Worm (Caenorhabditis elegans) whole organism, late embryonic: ENCODE data around the gene srh-23.
"Not testable (repeated sequence)": the region's sequence is repeated elsewhere in the genome, so short reads cannot be mapped to it uniquely, and the experiment has no call there.

Source experiments
- C08G9.2 ChIP-seq: sonication (generic microtip); optimal IDR thresholded peaks from 2 replicates; lab custom pipeline; 2016; ENCODE audit warnings: mild to moderate bottlenecking, missing genetic modification characterization, moderate library complexity, missing compliant biosample characterization
- C38D4.7 ChIP-seq: fragments of 200-800 bp; sonication (Bioruptor generic); optimal IDR thresholded peaks from 2 replicates; lab custom pipeline; 2018; ENCODE audit warnings: mild to moderate bottlenecking, missing genetic modification characterization, moderate library complexity, missing compliant biosample characterization
- K09A11.1 ChIP-seq: sonication (generic microtip); optimal IDR thresholded peaks from 2 replicates; lab custom pipeline; 2017; ENCODE audit warnings: antibody characterized with exemption, mild to moderate bottlenecking, missing genetic modification characterization, missing compliant biosample characterization; ENCODE audit not compliant: insufficient read depth
- Y22D7AL.16 ChIP-seq: sonication (generic microtip); optimal IDR thresholded peaks from 2 replicates; lab custom pipeline; 2016; ENCODE audit warnings: missing genetic modification characterization, missing compliant biosample characterization
- ahr-1 ChIP-seq: sonication (generic microtip); optimal IDR thresholded peaks from 2 replicates; lab custom pipeline; 2016; ENCODE audit warnings: missing genetic modification characterization, missing compliant biosample characterization
- ama-1 ChIP-seq: fragments of 150-350 bp; optimal IDR thresholded peaks from 2 replicates; lab custom pipeline; 2014
- ceh-18 ChIP-seq: sonication (generic microtip); optimal IDR thresholded peaks from 2 replicates; lab custom pipeline; 2016; ENCODE audit warnings: missing genetic modification characterization, missing compliant biosample characterization
- ceh-19 ChIP-seq: fragments of 200-800 bp; sonication (Bioruptor generic); optimal IDR thresholded peaks from 2 replicates; lab custom pipeline; 2018; ENCODE audit warnings: mild to moderate bottlenecking, missing genetic modification characterization, missing compliant biosample characterization
- ceh-24 ChIP-seq: sonication (generic microtip); optimal IDR thresholded peaks from 2 replicates; lab custom pipeline; 2016; ENCODE audit warnings: mild to moderate bottlenecking, missing genetic modification characterization, missing compliant biosample characterization
- ceh-30 ChIP-seq: fragments of 150-350 bp; optimal IDR thresholded peaks from 2 replicates; lab custom pipeline; 2014; ENCODE audit warnings: missing biosample characterization, missing genetic modification characterization
- ceh-6 ChIP-seq: fragments of 200-800 bp; sonication (Bioruptor generic); optimal IDR thresholded peaks from 2 replicates; lab custom pipeline; 2018; ENCODE audit warnings: mild to moderate bottlenecking, missing genetic modification characterization, missing compliant biosample characterization
- ceh-9 ChIP-seq: sonication (generic microtip); optimal IDR thresholded peaks from 2 replicates; lab custom pipeline; 2016; ENCODE audit warnings: mild to moderate bottlenecking, missing genetic modification characterization, inconsistent platforms, missing compliant biosample characterization
- dmd-4 ChIP-seq: sonication (generic microtip); optimal IDR thresholded peaks from 2 replicates; lab custom pipeline; 2016; ENCODE audit warnings: borderline replicate concordance, missing genetic modification characterization, missing compliant biosample characterization
- elt-2 ChIP-seq: sonication (generic microtip); optimal IDR thresholded peaks from 2 replicates; lab custom pipeline; 2016; ENCODE audit warnings: missing genetic modification reagents, missing genetic modification characterization, missing compliant biosample characterization
- fkh-10 ChIP-seq: fragments of 150-350 bp; optimal IDR thresholded peaks from 2 replicates; lab custom pipeline; 2014; ENCODE audit warnings: missing biosample characterization, missing genetic modification reagents, missing genetic modification characterization
- hlh-15 ChIP-seq: sonication (generic microtip); optimal IDR thresholded peaks from 2 replicates; lab custom pipeline; 2016; ENCODE audit warnings: missing genetic modification characterization, missing compliant biosample characterization
- hlh-30 ChIP-seq: sonication (generic microtip); optimal IDR thresholded peaks from 2 replicates; lab custom pipeline; 2017; ENCODE audit warnings: antibody characterized with exemption, missing genetic modification characterization, missing compliant biosample characterization; ENCODE audit not compliant: insufficient read depth
- hlh-6 ChIP-seq: sonication (generic microtip); optimal IDR thresholded peaks from 2 replicates; lab custom pipeline; 2016; ENCODE audit warnings: missing genotype, missing genetic modification characterization, missing compliant biosample characterization
- hlh-8 ChIP-seq: sonication (generic microtip); optimal IDR thresholded peaks from 2 replicates; lab custom pipeline; 2016; ENCODE audit warnings: missing genotype, missing genetic modification characterization, missing compliant biosample characterization
- lim-6 ChIP-seq: sonication (generic microtip); optimal IDR thresholded peaks from 2 replicates; lab custom pipeline; 2016; ENCODE audit warnings: missing genetic modification characterization, missing compliant biosample characterization
- madf-2 ChIP-seq: sonication (generic microtip); optimal IDR thresholded peaks from 2 replicates; lab custom pipeline; 2017; ENCODE audit warnings: missing genetic modification characterization, missing compliant biosample characterization
- nhr-11 ChIP-seq: fragments of 150-350 bp; optimal IDR thresholded peaks from 2 replicates; lab custom pipeline; 2014; ENCODE audit warnings: missing biosample characterization, missing genetic modification characterization
- odd-2 ChIP-seq: sonication (generic microtip); optimal IDR thresholded peaks from 2 replicates; lab custom pipeline; 2017; ENCODE audit warnings: antibody characterized with exemption, mild to moderate bottlenecking, missing genetic modification characterization, missing compliant biosample characterization
- pax-1 ChIP-seq: fragments of 150-350 bp; optimal IDR thresholded peaks from 2 replicates; lab custom pipeline; 2014; ENCODE audit warnings: missing biosample characterization, missing genetic modification characterization
- pha-2 ChIP-seq: sonication (generic microtip); optimal IDR thresholded peaks from 2 replicates; lab custom pipeline; 2017; ENCODE audit warnings: mild to moderate bottlenecking, missing genetic modification characterization, missing compliant biosample characterization
- pha-4 ChIP-seq: fragments of 150-350 bp; optimal IDR thresholded peaks from 2 replicates; lab custom pipeline; 2018; ENCODE audit warnings: missing biosample characterization, missing genetic modification reagents, missing genetic modification characterization
- pqm-1 ChIP-seq: sonication (generic microtip); optimal IDR thresholded peaks from 2 replicates; lab custom pipeline; 2016; ENCODE audit warnings: missing genetic modification characterization, missing compliant biosample characterization
- sdc-2 ChIP-seq: sonication (generic microtip); optimal IDR thresholded peaks from 2 replicates; lab custom pipeline; 2016; ENCODE audit warnings: missing genotype, missing genetic modification characterization, missing compliant biosample characterization
- tbx-2 ChIP-seq: sonication (generic microtip); optimal IDR thresholded peaks from 2 replicates; lab custom pipeline; 2016; ENCODE audit warnings: missing genetic modification characterization, missing compliant biosample characterization
- tbx-7 ChIP-seq: sonication (generic microtip); optimal IDR thresholded peaks from 2 replicates; lab custom pipeline; 2016; ENCODE audit warnings: missing genotype, missing genetic modification characterization, missing compliant biosample characterization
- ttx-3 ChIP-seq: sonication (generic microtip); optimal IDR thresholded peaks from 2 replicates; lab custom pipeline; 2016; ENCODE audit warnings: missing genetic modification reagents, missing genetic modification characterization, missing compliant biosample characterization
- unc-42 ChIP-seq: sonication (generic microtip); optimal IDR thresholded peaks from 2 replicates; lab custom pipeline; 2016; ENCODE audit warnings: missing genotype, missing genetic modification characterization, missing compliant biosample characterization
- unc-55 ChIP-seq: sonication (generic microtip); optimal IDR thresholded peaks from 2 replicates; lab custom pipeline; 2017; ENCODE audit warnings: missing biosample characterization, missing genetic modification reagents, missing genetic modification characterization

Gene srh-23

DNA sequence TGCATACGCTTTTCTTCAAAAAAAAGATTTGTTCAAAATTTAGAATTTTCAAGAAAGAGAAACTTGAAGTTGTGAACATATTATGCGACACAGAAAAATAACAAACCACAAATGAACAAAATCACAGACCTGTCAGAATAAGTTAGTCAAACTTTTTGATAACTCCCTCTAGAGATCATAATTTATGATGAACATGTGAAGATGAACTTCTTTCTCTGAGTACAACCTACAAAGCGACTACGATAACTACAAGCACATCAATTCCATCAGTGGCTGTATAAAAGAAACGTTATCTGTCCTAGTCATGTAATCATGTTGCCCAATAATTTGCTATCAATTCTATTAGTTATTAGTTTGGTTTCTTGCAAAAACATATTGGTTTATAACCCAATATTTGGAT lies 25.2 kb upstream of the srh-23 start, which contains the start of gene ugt-9:
Gene ugt-9, plus strand, starts transcription at position 305 of the 400 bp plus-strand sequence.
- peak; percentile 62 for TF ChIP-seq elt-2 (tag; lab: Kevin White, UChicago)
- TF ChIP-seq ceh-6 (GFP tag; lab: Kevin White, UChicago), result no peak

DNA sequence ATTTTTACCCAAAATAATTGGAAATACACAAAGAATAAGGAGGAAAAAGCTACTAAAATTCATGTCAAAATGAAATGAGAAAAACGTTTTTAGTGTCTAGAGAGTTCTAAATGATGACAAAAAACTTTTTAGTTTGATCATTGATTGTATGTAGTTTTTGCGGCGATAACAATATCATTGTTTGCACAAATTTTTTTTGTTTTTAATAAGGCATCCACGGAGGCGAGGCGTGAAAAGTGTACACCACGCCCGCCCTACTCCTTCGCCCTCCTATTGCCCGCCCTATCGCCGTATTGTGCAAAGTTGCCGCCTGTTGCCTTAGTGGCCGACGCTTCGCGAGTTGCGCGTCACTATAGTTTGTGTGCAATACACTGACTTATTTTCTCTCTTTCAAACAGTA lies 20.9 kb upstream of the srh-23 start, which contains the start of gene ugt-10:
Gene ugt-10, minus strand, starts transcription at position 101 of the 400 bp plus-strand sequence.
- TF ChIP-seq C38D4.7 (GFP tag; lab: Kevin White, UChicago); hlh-30 (tag; lab: Kevin White, UChicago); hlh-15 (tag; lab: Kevin White, UChicago): not testable (repeated sequence)
- TF ChIP-seq, all 69 proteins: peak for 0; not testable (repeated sequence) for 69

DNA sequence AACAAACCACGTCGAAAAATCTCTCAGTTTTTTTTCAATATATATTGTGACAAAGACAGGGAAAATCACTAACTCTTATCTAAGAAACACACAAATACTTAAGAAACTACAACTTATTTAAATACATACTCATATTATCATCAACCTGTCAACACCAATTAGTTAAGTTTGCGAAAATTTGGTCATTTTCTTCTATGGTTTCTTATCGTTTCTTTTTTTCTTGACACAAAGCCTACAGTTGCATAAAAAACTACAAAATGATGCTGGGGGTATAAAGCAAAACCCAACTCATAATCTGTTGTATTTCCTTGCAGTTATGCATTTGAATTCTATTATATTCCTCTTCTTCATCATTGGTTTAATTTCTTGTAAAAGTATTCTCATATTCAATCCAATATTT lies 19.8 kb upstream of the srh-23 start, which contains the start of gene ugt-67:
Gene ugt-67, plus strand, starts transcription at position 301 of the 400 bp plus-strand sequence.
- TF ChIP-seq odd-2 (tag; lab: Kevin White, UChicago), result no peak
- TF ChIP-seq sdc-2, result no peak
- TF ChIP-seq tbx-2 (tag; lab: Kevin White, UChicago), result no peak
- no peak for TF ChIP-seq ceh-9 (tag; lab: Kevin White, UChicago)
- no peak for TF ChIP-seq nhr-11 (tag; lab: Kevin White, UChicago)
- TF ChIP-seq ceh-30 (tag; lab: Kevin White, UChicago), result no peak
- no peak for TF ChIP-seq lim-6 (tag; lab: Kevin White, UChicago)
- no peak for TF ChIP-seq hlh-30 (tag; lab: Kevin White, UChicago)
- TF ChIP-seq K09A11.1, result no peak
- no peak for TF ChIP-seq ahr-1 (tag; lab: Kevin White, UChicago)
- TF ChIP-seq madf-2, result no peak
- TF ChIP-seq ceh-19, result no peak
- TF ChIP-seq ceh-24 (tag; lab: Kevin White, UChicago), result no peak
- TF ChIP-seq unc-55 (GFP tag; lab: Kevin White, UChicago), result no peak
- TF ChIP-seq pax-1 (tag; lab: Kevin White, UChicago), result no peak

DNA sequence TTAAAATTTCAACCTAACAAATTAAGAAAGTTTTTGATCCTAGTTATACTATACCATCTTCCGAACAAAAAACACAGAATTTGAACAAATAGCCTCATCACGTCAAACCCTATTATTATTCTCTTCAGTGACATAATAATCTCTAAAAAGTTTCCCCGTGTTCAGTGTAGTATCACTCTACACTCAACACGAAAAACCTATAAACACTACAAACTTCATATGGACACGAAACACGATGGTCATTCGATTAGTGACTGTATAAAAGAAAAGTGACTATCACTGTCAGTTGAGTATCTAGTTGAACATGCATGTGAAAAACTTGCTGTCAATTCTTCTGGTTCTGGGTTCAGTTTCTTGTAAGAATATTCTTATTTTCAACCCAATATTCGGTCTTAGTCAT lies 17.2 kb upstream of the srh-23 start, which contains the start of gene ugt-8:
Gene ugt-8, plus strand, starts transcription at position 235 of the 400 bp plus-strand sequence.
- TF ChIP-seq pha-4 (tag; lab: Kevin White, UChicago) (no peak), ama-1 (lab: Kevin White, UChicago) (no peak), ceh-24 (tag; lab: Kevin White, UChicago) (no peak), pqm-1 (tag; lab: Kevin White, UChicago) (no peak), dmd-4 (tag; lab: Kevin White, UChicago) (no peak), ttx-3 (tag; lab: Kevin White, UChicago) (no peak), ceh-30 (tag; lab: Kevin White, UChicago) (no peak)

DNA sequence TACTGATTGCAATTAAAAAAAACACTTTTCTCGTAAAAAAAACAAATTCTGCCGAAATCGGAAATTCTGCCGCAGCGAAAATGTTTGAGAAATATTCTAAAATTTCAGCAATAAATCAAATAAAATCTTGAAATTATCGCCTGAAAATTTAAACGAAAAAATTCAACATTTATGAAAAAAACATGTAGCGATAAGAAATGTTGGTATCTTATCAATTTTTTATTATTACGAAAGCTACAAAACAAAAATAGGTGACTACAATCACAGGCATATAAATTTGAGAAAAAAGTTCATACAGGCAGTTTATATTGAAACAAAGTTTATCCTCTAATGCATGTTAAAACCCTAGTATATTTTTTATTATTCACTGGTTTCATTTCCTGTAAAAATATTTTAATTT lies 14.9 kb upstream of the srh-23 start, which contains the start of gene ugt-14:
Gene ugt-14, plus strand, starts transcription at position 301 of the 400 bp plus-strand sequence.
- TF ChIP-seq fkh-10 (GFP tag; lab: Kevin White, UChicago), result no peak
- no peak for TF ChIP-seq lim-6 (tag; lab: Kevin White, UChicago)
- no peak for TF ChIP-seq hlh-6 (tag; lab: Kevin White, UChicago)
- no peak for TF ChIP-seq ceh-19
- TF ChIP-seq Y22D7AL.16, result no peak
- no peak for TF ChIP-seq tbx-7
- no peak for TF ChIP-seq ceh-18 (tag; lab: Kevin White, UChicago)
- no peak for TF ChIP-seq nhr-11 (tag; lab: Kevin White, UChicago)
- no peak for TF ChIP-seq pha-4 (tag; lab: Kevin White, UChicago)
- no peak for TF ChIP-seq sdc-2
- TF ChIP-seq unc-42 (tag; lab: Kevin White, UChicago), result no peak
- no peak for TF ChIP-seq pha-2 (tag; lab: Kevin White, UChicago)
- TF ChIP-seq odd-2 (tag; lab: Kevin White, UChicago), result no peak
- no peak for TF ChIP-seq hlh-15 (tag; lab: Kevin White, UChicago)
- no peak for TF ChIP-seq hlh-8 (tag; lab: Kevin White, UChicago)
- TF ChIP-seq C08G9.2 (tag; lab: Kevin White, UChicago), result no peak
- TF ChIP-seq hlh-30 (tag; lab: Kevin White, UChicago), result no peak
- no peak for TF ChIP-seq unc-55 (GFP tag; lab: Kevin White, UChicago)
